Worm (Caenorhabditis elegans): ENCODE measurements around the gene C14A6.5.

Gene C14A6.5

ce11 chrV:18146077-18146476 is 18.6 kb downstream of the C14A6.5 start, which contains the start of gene C14A6.3:
Gene C14A6.3 (plus strand): TSS chrV:18146377.
- no peak for TF ChIP-seq ceh-14 (tag; optimal IDR thresholded peaks at IDR 0.05)
- TF ChIP-seq pax-1 (tag; optimal IDR thresholded peaks at IDR 0.05) = no peak
- no peak for TF ChIP-seq hlh-13 (GFP tag; optimal IDR thresholded peaks at IDR 0.05)
- no peak for TF ChIP-seq unc-86 (tag; optimal IDR thresholded peaks at IDR 0.05)
- no peak for TF ChIP-seq ceh-45 (GFP tag; IDR thresholded peaks at IDR 0.05)
- TF ChIP-seq lin-11 (tag; optimal IDR thresholded peaks at IDR 0.05) = no peak
- TF ChIP-seq ceh-18 (tag; optimal IDR thresholded peaks at IDR 0.05) = no peak

DNA sequence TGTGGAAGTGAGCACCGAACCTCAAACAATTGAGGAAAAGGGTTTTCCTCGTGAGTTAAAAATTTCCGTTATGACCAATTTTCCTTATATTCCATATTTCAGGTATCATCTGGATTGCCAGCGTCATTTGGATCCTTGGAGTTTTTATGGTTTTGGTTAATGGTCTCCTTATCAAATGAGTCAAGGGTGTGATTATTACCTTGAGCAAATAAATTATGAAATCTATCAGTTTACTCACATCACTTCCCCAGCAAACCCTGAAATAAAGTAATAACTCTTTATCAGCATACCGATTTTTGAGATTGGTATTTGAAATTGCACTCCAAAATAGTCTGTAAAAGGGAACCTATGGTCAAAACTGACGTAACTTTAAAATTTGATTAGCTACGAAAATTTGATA is 20.2 kb downstream of the C14A6.5 start:
- TF ChIP-seq K09A11.1 (tag; optimal IDR thresholded peaks at IDR 0.05; ENCODE audit: insufficient read depth) (no peak), Y22D7AL.16 (tag; optimal IDR thresholded peaks at IDR 0.05) (no peak), sdc-2 (tag; optimal IDR thresholded peaks at IDR 0.05) (no peak), ahr-1 (tag; optimal IDR thresholded peaks at IDR 0.05) (no peak), ref-2 (tag; optimal IDR thresholded peaks at IDR 0.05) (no peak), pax-1 (tag; optimal IDR thresholded peaks at IDR 0.05) (no peak), pag-3 (tag; optimal IDR thresholded peaks at IDR 0.05; ENCODE audit: borderline replicate concordance) (no peak), syd-9 (tag; optimal IDR thresholded peaks at IDR 0.05) (no peak), unc-42 (tag; optimal IDR thresholded peaks at IDR 0.05) (no peak), T23F11.4 (GFP tag; optimal IDR thresholded peaks at IDR 0.05) (no peak), ets-4 (tag; optimal IDR thresholded peaks at IDR 0.05) (no peak), hlh-30 (tag; optimal IDR thresholded peaks at IDR 0.05; ENCODE audit: insufficient read depth) (no peak), fax-1 (tag; optimal IDR thresholded peaks at IDR 0.05) (no peak), ceh-31 (tag; optimal IDR thresholded peaks at IDR 0.05) (no peak), ama-1 (optimal IDR thresholded peaks at IDR 0.05) (no peak), dve-1 (tag; optimal IDR thresholded peaks at IDR 0.05) (no peak), zip-5 (tag; optimal IDR thresholded peaks at IDR 0.05) (no peak), pha-4 (tag; optimal IDR thresholded peaks at IDR 0.05) (no peak)

DNA sequence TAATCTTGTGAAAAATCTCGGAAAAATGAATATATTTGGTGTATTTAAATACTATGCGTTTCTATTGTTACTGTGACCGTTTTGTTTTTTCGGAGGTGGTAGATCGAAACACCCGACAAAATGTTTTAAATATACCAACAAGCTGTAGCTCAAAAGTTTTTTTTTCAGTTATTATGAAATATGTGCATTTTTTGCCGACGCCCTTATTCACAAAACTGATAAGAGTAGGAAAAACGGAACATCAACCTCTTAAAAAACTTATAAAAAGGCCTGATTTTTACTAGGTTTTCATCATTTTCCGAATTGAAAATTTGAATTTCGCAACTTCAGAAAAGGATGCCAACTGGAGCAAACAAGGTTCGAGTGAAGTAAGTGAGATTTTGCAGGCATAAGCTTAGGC is 21.2 kb downstream of the C14A6.5 start, which contains the start of gene Y37H2A.14:
Y37H2A.14 (plus strand) TSS at position 301 of the 400 bp plus-strand sequence.
- TF ChIP-seq ttx-3 (tag; optimal IDR thresholded peaks at IDR 0.05) (no peak), che-1 (tag; optimal IDR thresholded peaks at IDR 0.05) (no peak), hlh-30 (tag; optimal IDR thresholded peaks at IDR 0.05; ENCODE audit: insufficient read depth) (no peak), dmd-4 (tag; optimal IDR thresholded peaks at IDR 0.05; ENCODE audit: borderline replicate concordance) (no peak), sdc-2 (tag; optimal IDR thresholded peaks at IDR 0.05) (no peak), ceh-14 (tag; optimal IDR thresholded peaks at IDR 0.05) (no peak), mec-3 (tag; optimal IDR thresholded peaks at IDR 0.05; ENCODE audit: borderline replicate concordance) (no peak), sox-4 (tag; optimal IDR thresholded peaks at IDR 0.05) (no peak), pag-3 (tag; optimal IDR thresholded peaks at IDR 0.05; ENCODE audit: borderline replicate concordance) (no peak), fkh-10 (GFP tag; optimal IDR thresholded peaks at IDR 0.05) (no peak), K09A11.1 (tag; optimal IDR thresholded peaks at IDR 0.05; ENCODE audit: insufficient read depth) (no peak), ceh-31 (tag; optimal IDR thresholded peaks at IDR 0.05) (no peak), unc-86 (tag; optimal IDR thresholded peaks at IDR 0.05) (no peak), Y22D7AL.16 (tag; optimal IDR thresholded peaks at IDR 0.05) (no peak), pat-9 (tag; optimal IDR thresholded peaks at IDR 0.05) (no peak), ama-1 (optimal IDR thresholded peaks at IDR 0.05) (no peak)

- TF ChIP-seq hlh-6 (tag; optimal IDR thresholded peaks at IDR 0.05) (no peak), tbx-7 (tag; optimal IDR thresholded peaks at IDR 0.05) (no peak), pax-1 (tag; optimal IDR thresholded peaks at IDR 0.05) (no peak), pqm-1 (tag; optimal IDR thresholded peaks at IDR 0.05) (no peak), ceh-30 (tag; optimal IDR thresholded peaks at IDR 0.05) (no peak), hlh-15 (tag; optimal IDR thresholded peaks at IDR 0.05) (no peak), unc-3 (GFP tag; conservative IDR thresholded peaks at IDR 0.05) (no peak), unc-3 (tag; optimal IDR thresholded peaks at IDR 0.05) (no peak), fkh-10 (GFP tag; optimal IDR thresholded peaks at IDR 0.05) (no peak), lim-6 (tag; optimal IDR thresholded peaks at IDR 0.05) (no peak), ceh-24 (tag; optimal IDR thresholded peaks at IDR 0.05) (no peak)
These were observed 22.1 kb downstream of the C14A6.5 start, which contains the start of gene Y37H2A.13 for ce11 chrV:18142549-18142948. Gene Y37H2A.13 (plus strand): TSS chrV:18142849.
